Worm (Caenorhabditis elegans): ENCODE data around the gene str-14.

Gene str-14

ce11 chrV:16407663-16408062 lies 47.3 kb downstream of the str-14 start, which contains the start of gene F26D2.3:
Gene F26D2.3, plus strand, starts transcription at chrV:16407963.
- no peak for TF ChIP-seq tbx-7 (tag; optimal IDR thresholded peaks at IDR 0.05)
- TF ChIP-seq ceh-14 (tag; optimal IDR thresholded peaks at IDR 0.05) = no peak
- no peak for TF ChIP-seq elt-2 (tag; optimal IDR thresholded peaks at IDR 0.05)
- TF ChIP-seq dve-1 (tag; optimal IDR thresholded peaks at IDR 0.05) = no peak
- no peak for TF ChIP-seq odd-2 (tag; optimal IDR thresholded peaks at IDR 0.05)
- TF ChIP-seq pros-1 (tag; optimal IDR thresholded peaks at IDR 0.05) = no peak
- no peak for TF ChIP-seq K02D7.2 (tag; optimal IDR thresholded peaks at IDR 0.05)
- TF ChIP-seq ceh-19 (GFP tag; optimal IDR thresholded peaks at IDR 0.05) = no peak
- TF ChIP-seq ceh-22 (tag; optimal IDR thresholded peaks at IDR 0.05) = no peak

ce11 chrV:16406357-16406756 lies 48.6 kb downstream of the str-14 start:
- TF ChIP-seq ceh-48 (tag; optimal IDR thresholded peaks at IDR 0.05) (no peak), pag-3 (tag; optimal IDR thresholded peaks at IDR 0.05; ENCODE audit: borderline replicate concordance) (no peak), syd-9 (tag; optimal IDR thresholded peaks at IDR 0.05) (no peak), T23F11.4 (GFP tag; optimal IDR thresholded peaks at IDR 0.05) (no peak), unc-42 (tag; optimal IDR thresholded peaks at IDR 0.05) (no peak), lin-11 (tag; optimal IDR thresholded peaks at IDR 0.05) (no peak), odd-2 (tag; optimal IDR thresholded peaks at IDR 0.05) (no peak), ceh-24 (tag; optimal IDR thresholded peaks at IDR 0.05) (no peak), fax-1 (tag; optimal IDR thresholded peaks at IDR 0.05) (no peak), nhr-232 (tag; optimal IDR thresholded peaks at IDR 0.05) (no peak)

- no peak for TF ChIP-seq hlh-30 (tag; optimal IDR thresholded peaks at IDR 0.05; ENCODE audit: insufficient read depth)
- no peak for TF ChIP-seq fkh-10 (GFP tag; optimal IDR thresholded peaks at IDR 0.05)
- no peak for TF ChIP-seq T23F11.4 (GFP tag; optimal IDR thresholded peaks at IDR 0.05)
- no peak for TF ChIP-seq lim-6 (tag; optimal IDR thresholded peaks at IDR 0.05)
- TF ChIP-seq dve-1 (tag; optimal IDR thresholded peaks at IDR 0.05) = no peak
- TF ChIP-seq pha-2 (tag; optimal IDR thresholded peaks at IDR 0.05) = no peak
- TF ChIP-seq npax-4 (tag; optimal IDR thresholded peaks at IDR 0.05) = no peak
- no peak for TF ChIP-seq ceh-9 (tag; optimal IDR thresholded peaks at IDR 0.05)
- TF ChIP-seq ceh-2 (tag; optimal IDR thresholded peaks at IDR 0.05) = no peak
- TF ChIP-seq hlh-6 (tag; optimal IDR thresholded peaks at IDR 0.05) = no peak
Observed at ce11 chrV:16405366-16405765, 49.6 kb downstream of the str-14 start.

ce11 chrV:16403974-16404373 lies 51.0 kb downstream of the str-14 start, which contains the start of gene syp-1:
Gene syp-1, plus strand, starts transcription at chrV:16404274.
- no peak for TF ChIP-seq unc-86 (tag; optimal IDR thresholded peaks at IDR 0.05)
- TF ChIP-seq C38D4.7 (GFP tag; optimal IDR thresholded peaks at IDR 0.05) = no peak
